Worm (Caenorhabditis elegans): ENCODE results near the gene vha-14.

DNA sequence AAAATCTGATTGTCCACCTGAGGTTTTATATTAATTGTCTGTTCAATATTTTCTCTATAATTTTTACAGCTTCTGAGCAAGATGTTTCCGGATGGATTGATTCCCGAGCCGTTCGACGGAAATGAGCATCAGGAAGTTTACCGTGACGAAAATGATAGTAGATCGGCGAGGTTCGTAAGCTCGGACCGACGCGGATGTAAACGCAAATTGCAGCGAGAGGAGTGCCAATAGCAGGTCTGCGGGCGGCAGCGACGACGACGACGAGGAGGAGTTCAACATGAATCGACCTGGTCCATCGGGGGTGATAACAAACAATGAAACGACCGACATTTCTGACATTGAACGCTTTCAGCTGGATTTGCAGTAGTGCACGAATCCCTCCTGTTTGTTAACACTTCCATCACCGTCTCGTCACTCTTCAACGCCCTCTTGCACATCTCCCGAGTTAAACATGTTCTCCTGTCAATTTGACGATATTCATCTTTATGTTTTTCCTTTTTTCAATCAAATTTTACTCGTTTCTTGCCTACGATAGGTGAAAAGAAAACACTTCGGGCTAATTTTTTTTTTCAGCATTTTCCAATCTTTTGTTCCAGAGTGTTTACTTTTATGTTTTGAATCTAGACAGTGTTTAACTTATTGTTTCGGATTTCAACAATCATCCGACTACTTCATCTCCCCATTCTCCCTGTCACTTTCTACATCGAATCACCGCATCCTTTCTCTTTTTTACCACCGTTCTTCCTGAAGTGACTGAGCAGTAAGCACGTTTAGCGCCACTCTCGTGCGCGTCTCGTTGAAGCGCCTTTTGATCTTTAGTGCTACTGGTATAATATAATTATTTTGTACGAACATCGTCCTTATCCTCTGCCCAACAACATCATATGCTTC is 45.8 kb upstream of the vha-14 start:
- TF ChIP-seq unc-39 (tag; optimal IDR thresholded peaks at IDR 0.05) (no peak), pha-4 (GFP tag; IDR thresholded peaks at IDR 0.05) (0 out of 2 replicates have a peak, but pooled peaks have one; percentile 26), pha-4 (tag; optimal IDR thresholded peaks at IDR 0.05) (no peak), lin-15B (tag; optimal IDR thresholded peaks at IDR 0.05) (no peak), snpc-4 (tag; optimal IDR thresholded peaks at IDR 0.05) (no peak), ceh-44 (GFP tag; IDR thresholded peaks at IDR 0.05) (no peak)
